Worm (Caenorhabditis elegans): ENCODE data around the gene B0304.4.
A peak's percentile ranks its signal among the peaks of the same experiment; 100 is the strongest.

Gene B0304.4

DNA sequence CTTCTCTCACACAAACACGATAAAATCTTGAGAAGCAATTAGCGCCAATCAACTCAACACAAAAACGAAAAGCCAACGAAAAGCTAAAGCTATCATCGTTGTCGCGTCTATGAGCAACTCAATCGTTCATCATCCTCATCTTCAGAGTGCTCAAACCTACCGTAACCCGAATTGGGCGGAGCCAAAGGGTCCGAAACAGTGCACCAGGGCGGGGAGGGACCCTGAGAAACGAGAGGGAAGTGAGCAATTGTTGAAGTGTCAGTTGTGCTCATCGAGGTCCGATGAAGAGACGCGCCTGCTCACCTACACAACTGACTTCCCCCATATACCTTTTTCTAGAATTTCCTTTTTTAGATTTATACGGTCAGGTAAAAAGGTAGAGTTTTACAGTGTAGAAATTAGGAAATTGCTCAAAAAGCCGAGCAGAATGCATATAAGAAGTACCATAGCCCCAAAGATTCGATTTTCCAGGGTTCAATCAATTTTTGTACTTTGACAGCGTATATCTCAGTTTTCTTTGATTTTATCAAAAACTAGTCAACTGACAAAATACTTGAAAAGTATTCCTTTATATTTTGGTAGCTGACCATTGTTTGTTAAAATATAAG is 4.6 kb downstream of the B0304.4 start, which contains the start of gene hlh-1:
hlh-1 (plus strand) TSS at position 275 of the 608 bp plus-strand sequence.
- TF ChIP-seq flt-1 (GFP tag; IDR thresholded peaks at IDR 0.05) = 0 out of 2 replicates have a peak, but pooled peaks have one; percentile 16
- TF ChIP-seq ztf-29 (GFP tag; IDR thresholded peaks at IDR 0.05) = no peak

DNA sequence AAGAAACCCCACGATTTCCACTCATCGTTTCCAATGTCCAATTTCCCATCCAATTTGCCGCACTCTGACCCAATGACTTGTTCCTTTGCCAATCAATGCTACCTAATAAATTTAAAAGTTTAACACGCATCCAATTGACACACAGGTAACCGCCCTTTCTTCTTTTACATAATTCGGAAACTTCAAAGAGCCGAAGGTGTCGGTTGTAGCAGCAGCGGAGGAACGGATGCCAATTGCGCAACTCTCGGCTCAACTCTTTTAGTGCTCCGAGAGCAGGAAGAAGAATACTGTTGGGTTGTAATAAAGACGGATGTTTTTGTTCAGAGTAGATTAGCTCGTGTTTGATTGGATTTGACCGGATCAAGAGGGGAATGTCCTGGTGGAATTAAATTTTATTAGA is 5.8 kb downstream of the B0304.4 start:
- no peak for TF ChIP-seq med-1 (GFP tag; optimal IDR thresholded peaks at IDR 0.05; ENCODE audit: insufficient read depth)
- TF ChIP-seq ztf-23 (GFP tag; IDR thresholded peaks at IDR 0.05) = no peak
- no peak for TF ChIP-seq klf-2 (GFP tag; conservative IDR thresholded peaks at IDR 0.05)
- TF ChIP-seq T22C8.4 (GFP tag; IDR thresholded peaks at IDR 0.05) = no peak
- no peak for TF ChIP-seq ztf-29 (GFP tag; IDR thresholded peaks at IDR 0.05)
- TF ChIP-seq ref-1 (GFP tag; conservative IDR thresholded peaks at IDR 0.05) = no peak
- TF ChIP-seq cog-1 (tag; optimal IDR thresholded peaks at IDR 0.05) = no peak
- TF ChIP-seq flt-1 (GFP tag; IDR thresholded peaks at IDR 0.05) = no peak
- TF ChIP-seq tab-1 (GFP tag; IDR thresholded peaks at IDR 0.05) = no peak

- no peak for TF ChIP-seq cog-1 (tag; optimal IDR thresholded peaks at IDR 0.05)
- TF ChIP-seq ztf-29 (GFP tag; IDR thresholded peaks at IDR 0.05) = no peak
- TF ChIP-seq flt-1 (GFP tag; IDR thresholded peaks at IDR 0.05) = 0 out of 2 replicates have a peak, but pooled peaks have one; percentile 13
These were observed 6.7 kb downstream of the B0304.4 start for ce11 chrII:4516291-4516690.

DNA sequence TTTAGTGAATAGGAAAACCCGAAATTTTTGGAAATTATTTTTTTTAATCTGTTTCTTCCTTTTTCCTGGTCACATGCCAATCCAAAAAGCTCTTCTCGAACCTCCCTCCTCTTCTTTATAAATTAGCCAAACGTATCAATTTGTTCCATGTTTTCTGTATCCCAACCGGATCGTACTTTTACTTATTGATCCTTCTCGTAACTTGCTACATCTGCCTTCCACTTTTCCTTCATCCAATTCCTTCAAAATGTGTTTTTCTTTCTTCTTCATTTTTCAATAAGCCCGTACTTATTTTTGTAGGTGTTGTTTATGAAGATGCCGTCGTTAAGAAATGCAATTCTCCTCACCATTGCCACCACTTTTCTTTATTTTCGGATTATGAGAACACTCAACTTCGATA is 11.1 kb downstream of the B0304.4 start, which contains the start of gene cyp-23A1:
cyp-23A1 (plus strand) TSS at position 301 of the 400 bp plus-strand sequence.
- TF ChIP-seq cog-1 (tag; optimal IDR thresholded peaks at IDR 0.05) (no peak), ref-1 (GFP tag; conservative IDR thresholded peaks at IDR 0.05) (no peak), flt-1 (GFP tag; IDR thresholded peaks at IDR 0.05) (no peak), med-1 (GFP tag; optimal IDR thresholded peaks at IDR 0.05; ENCODE audit: insufficient read depth) (no peak), tab-1 (GFP tag; IDR thresholded peaks at IDR 0.05) (no peak), ztf-23 (GFP tag; IDR thresholded peaks at IDR 0.05) (no peak), ztf-29 (GFP tag; IDR thresholded peaks at IDR 0.05) (no peak), T22C8.4 (GFP tag; IDR thresholded peaks at IDR 0.05) (no peak), klf-2 (GFP tag; conservative IDR thresholded peaks at IDR 0.05) (no peak)

DNA sequence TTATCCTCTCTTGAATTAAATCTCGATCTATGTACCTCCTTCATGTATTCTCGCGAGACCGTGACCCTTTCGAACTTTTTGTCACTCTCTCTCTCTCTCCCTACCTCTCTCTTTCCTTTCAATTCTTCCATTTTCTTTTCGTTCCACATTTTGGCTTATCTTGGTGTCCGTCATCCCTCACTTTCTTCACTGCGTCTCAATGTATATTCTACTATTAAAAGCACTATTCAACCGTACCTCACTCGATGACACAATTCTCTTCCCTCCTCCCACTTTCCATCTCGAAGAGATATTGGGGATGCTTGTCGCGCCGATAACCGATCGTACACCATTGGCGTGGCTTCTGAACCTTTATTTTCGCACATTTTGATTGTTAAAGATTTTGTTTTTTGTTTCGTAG is 12.3 kb downstream of the B0304.4 start:
- TF ChIP-seq ztf-23 (GFP tag; IDR thresholded peaks at IDR 0.05) (no peak), tab-1 (GFP tag; IDR thresholded peaks at IDR 0.05) (no peak), ref-1 (GFP tag; conservative IDR thresholded peaks at IDR 0.05) (no peak)

- TF ChIP-seq ztf-23 (GFP tag; IDR thresholded peaks at IDR 0.05) (no peak), ref-1 (GFP tag; conservative IDR thresholded peaks at IDR 0.05) (no peak), tab-1 (GFP tag; IDR thresholded peaks at IDR 0.05) (no peak), med-1 (GFP tag; optimal IDR thresholded peaks at IDR 0.05; ENCODE audit: insufficient read depth) (no peak), klf-2 (GFP tag; conservative IDR thresholded peaks at IDR 0.05) (no peak), T22C8.4 (GFP tag; IDR thresholded peaks at IDR 0.05) (no peak), flt-1 (GFP tag; IDR thresholded peaks at IDR 0.05) (no peak), cog-1 (tag; optimal IDR thresholded peaks at IDR 0.05) (no peak), ztf-29 (GFP tag; IDR thresholded peaks at IDR 0.05) (no peak)
These were observed 15.4 kb downstream of the B0304.4 start for ce11 chrII:4507669-4508068.

- TF ChIP-seq med-1 (GFP tag; optimal IDR thresholded peaks at IDR 0.05; ENCODE audit: insufficient read depth) (no peak), ztf-23 (GFP tag; IDR thresholded peaks at IDR 0.05) (no peak), ztf-29 (GFP tag; IDR thresholded peaks at IDR 0.05) (no peak)
These were observed 16.3 kb downstream of the B0304.4 start for ce11 chrII:4506552-4507291.

- TF ChIP-seq tab-1 (GFP tag; IDR thresholded peaks at IDR 0.05) (no peak), ref-1 (GFP tag; conservative IDR thresholded peaks at IDR 0.05) (no peak), T22C8.4 (GFP tag; IDR thresholded peaks at IDR 0.05) (no peak), med-1 (GFP tag; optimal IDR thresholded peaks at IDR 0.05; ENCODE audit: insufficient read depth) (no peak), flt-1 (GFP tag; IDR thresholded peaks at IDR 0.05) (no peak), ztf-29 (GFP tag; IDR thresholded peaks at IDR 0.05) (no peak), cog-1 (tag; optimal IDR thresholded peaks at IDR 0.05) (no peak), ztf-23 (GFP tag; IDR thresholded peaks at IDR 0.05) (no peak), klf-2 (GFP tag; conservative IDR thresholded peaks at IDR 0.05) (no peak)
These were observed 17.9 kb downstream of the B0304.4 start, which contains the start of gene camt-1 for ce11 chrII:4505097-4505626. Gene camt-1 (minus strand): TSS chrII:4505147.

DNA sequence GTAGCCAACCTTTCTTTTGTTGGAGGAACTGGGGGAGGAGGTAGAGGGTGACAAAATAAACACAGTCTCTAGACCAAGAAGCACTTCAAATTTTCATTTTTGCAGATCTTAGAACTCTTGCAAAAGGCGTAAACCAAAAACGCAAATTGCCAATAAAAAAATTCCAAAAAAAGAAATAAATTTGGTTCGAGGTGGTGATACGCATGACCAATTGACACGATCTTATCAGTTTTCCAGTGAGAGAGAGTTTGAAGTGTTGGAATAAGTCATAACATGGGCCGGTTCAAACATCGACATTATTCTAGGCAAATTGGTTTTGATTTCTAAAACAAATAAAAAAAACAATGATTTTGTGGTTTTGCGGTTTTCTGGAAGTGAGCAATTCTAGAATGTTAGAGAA is 27.2 kb downstream of the B0304.4 start:
- no peak for TF ChIP-seq T22C8.4 (GFP tag; IDR thresholded peaks at IDR 0.05)
- TF ChIP-seq cog-1 (tag; optimal IDR thresholded peaks at IDR 0.05) = no peak
- TF ChIP-seq klf-2 (GFP tag; conservative IDR thresholded peaks at IDR 0.05) = no peak
- no peak for TF ChIP-seq med-1 (GFP tag; optimal IDR thresholded peaks at IDR 0.05; ENCODE audit: insufficient read depth)
- TF ChIP-seq tab-1 (GFP tag; IDR thresholded peaks at IDR 0.05) = no peak
- no peak for TF ChIP-seq ztf-29 (GFP tag; IDR thresholded peaks at IDR 0.05)
- no peak for TF ChIP-seq flt-1 (GFP tag; IDR thresholded peaks at IDR 0.05)
- TF ChIP-seq ref-1 (GFP tag; conservative IDR thresholded peaks at IDR 0.05) = no peak

DNA sequence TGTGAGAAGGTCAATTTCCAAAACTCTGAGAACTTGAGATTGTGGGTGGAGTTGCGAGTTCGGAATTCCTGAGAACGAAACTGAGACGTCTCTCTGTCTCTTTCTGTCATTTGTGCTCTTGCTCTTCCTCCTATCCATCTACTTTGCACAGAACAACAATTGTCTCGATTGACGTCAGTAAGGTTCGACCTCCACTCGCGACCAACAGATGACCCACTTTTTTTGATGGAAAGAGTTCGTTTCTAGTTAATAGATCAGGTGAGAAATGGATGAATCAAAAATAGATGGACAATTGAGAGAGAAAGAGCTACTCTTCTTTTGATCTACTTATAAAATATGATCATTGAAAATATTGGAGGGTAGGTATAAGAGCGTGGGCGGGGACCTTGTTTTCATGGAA is 28.5 kb downstream of the B0304.4 start:
- TF ChIP-seq cog-1 (tag; optimal IDR thresholded peaks at IDR 0.05) (no peak), ref-1 (GFP tag; conservative IDR thresholded peaks at IDR 0.05) (no peak), med-1 (GFP tag; optimal IDR thresholded peaks at IDR 0.05; ENCODE audit: insufficient read depth) (no peak), flt-1 (GFP tag; IDR thresholded peaks at IDR 0.05) (no peak), tab-1 (GFP tag; IDR thresholded peaks at IDR 0.05) (no peak), T22C8.4 (GFP tag; IDR thresholded peaks at IDR 0.05) (no peak), klf-2 (GFP tag; conservative IDR thresholded peaks at IDR 0.05) (no peak), ztf-23 (GFP tag; IDR thresholded peaks at IDR 0.05) (no peak), ztf-29 (GFP tag; IDR thresholded peaks at IDR 0.05) (no peak)
